Worm (Caenorhabditis elegans) whole organism, young adult: Measurements from ENCODE around the gene umps-1.

ENCODE experiments used
- K11D2.4 ChIP-seq: fragments of 200-800 bp; sonication (Bioruptor generic); IDR thresholded peaks from 2 replicates; pipeline ENCODE4 v1.3.6; 2022; ENCODE audit warnings: missing genetic modification reagents, missing genetic modification characterization, missing compliant biosample characterization
- nhr-90 ChIP-seq: sonication (generic microtip); optimal IDR thresholded peaks from 2 replicates; lab custom pipeline; 2016; ENCODE audit warnings: missing genotype, mild to moderate bottlenecking, missing genetic modification characterization, missing compliant biosample characterization

ce11 chrIII:10338992-10339852 lies 18.2 kb downstream of the umps-1 start:
- TF ChIP-seq K11D2.4 (GFP tag; lab: Robert Waterston, UW) (no peak), nhr-90 (tag; lab: Kevin White, UChicago) (no peak)
